Worm (Caenorhabditis elegans) whole organism, L1 larva: ENCODE measurements around the gene C49H3.3.
A peak's percentile ranks its signal among the peaks of the same experiment; 100 is the strongest.

Experiments
- C34B4.2 ChIP-seq: sonication (generic microtip); optimal IDR thresholded peaks from 2 replicates; lab custom pipeline; 2017; ENCODE audit warnings: mild to moderate bottlenecking, missing genetic modification characterization, missing compliant biosample characterization
- F16B12.6 ChIP-seq: fragments of 150-350 bp; optimal IDR thresholded peaks from 2 replicates; lab custom pipeline; 2014; ENCODE audit warnings: missing biosample characterization, missing genetic modification characterization
- Y116A8C.19 ChIP-seq: sonication (generic microtip); optimal IDR thresholded peaks from 2 replicates; lab custom pipeline; 2016; ENCODE audit warnings: missing compliant biosample characterization, missing genetic modification characterization, borderline replicate concordance
- aha-1 ChIP-seq: fragments of 150-350 bp; optimal IDR thresholded peaks from 2 replicates; lab custom pipeline; 2014; ENCODE audit warnings: missing biosample characterization, missing genetic modification characterization
- aly-2 ChIP-seq: fragments of 150-350 bp; optimal IDR thresholded peaks from 2 replicates; lab custom pipeline; 2014; ENCODE audit warnings: missing biosample characterization, missing genetic modification characterization
- blmp-1 ChIP-seq: fragments of 150-350 bp; optimal IDR thresholded peaks from 2 replicates; lab custom pipeline; 2014; ENCODE audit warnings: missing biosample characterization, missing genetic modification characterization
- ceh-90 ChIP-seq: sonication (generic microtip); optimal IDR thresholded peaks from 2 replicates; lab custom pipeline; 2016; ENCODE audit warnings: missing genetic modification characterization, missing compliant biosample characterization
- dsc-1 ChIP-seq: sonication (generic microtip); optimal IDR thresholded peaks from 2 replicates; lab custom pipeline; 2016; ENCODE audit warnings: mild to moderate bottlenecking, missing genetic modification characterization, missing compliant biosample characterization
- efl-1 ChIP-seq, 4 experiments: fragments of 150-350 bp; optimal IDR thresholded peaks in 3 of 4; peaks in 1 of 4; 1 replicate in 1 of 4; 2 replicates in 3 of 4; lab custom pipeline; 2014; ENCODE audit warnings: missing biosample characterization in 2 of 4, missing genetic modification characterization in 2 of 4, missing genetic modification reagents in 2 of 4
- efl-3 ChIP-seq: fragments of 200-800 bp; sonication (Bioruptor generic); optimal IDR thresholded peaks from 2 replicates; lab custom pipeline; 2018; ENCODE audit warnings: mild to moderate bottlenecking, missing genetic modification characterization, missing compliant biosample characterization
- egl-27 ChIP-seq, 2 experiments: fragments of 150-350 bp in 1 of 2; sonication (generic microtip); optimal IDR thresholded peaks; 3 replicates each; lab custom pipeline; 2017 to 2018; ENCODE audit warnings: missing biosample characterization in 2 of 2, missing genetic modification characterization in 2 of 2, missing genetic modification reagents in 2 of 2
- elt-2 ChIP-seq: sonication (generic microtip); optimal IDR thresholded peaks from 2 replicates; lab custom pipeline; 2016; ENCODE audit warnings: missing genetic modification characterization, mild to moderate bottlenecking, inconsistent platforms, missing compliant biosample characterization, missing genetic modification reagents
- elt-3 ChIP-seq, 6 experiments: fragments of 150-350 bp in 1 of 6; sonication (generic microtip); optimal IDR thresholded peaks; 2 replicates each; lab custom pipeline; 2017 to 2018; ENCODE audit warnings: missing biosample characterization in 6 of 6, missing genetic modification characterization in 6 of 6, inconsistent platforms in 1 of 6
- fkh-10 ChIP-seq: sonication (generic microtip); optimal IDR thresholded peaks from 2 replicates; lab custom pipeline; 2017; ENCODE audit warnings: missing biosample characterization, missing genetic modification reagents, missing genetic modification characterization
- fos-1 ChIP-seq: fragments of 150-350 bp; optimal IDR thresholded peaks from 2 replicates; lab custom pipeline; 2014; ENCODE audit warnings: missing biosample characterization, missing genetic modification characterization
- grh-1 ChIP-seq: fragments of 200-800 bp; sonication (Bioruptor generic); IDR thresholded peaks from 2 replicates; pipeline ENCODE4 v1.3.6; 2022; ENCODE audit warnings: missing genetic modification reagents, missing genetic modification characterization, missing compliant biosample characterization
- hpl-2 ChIP-seq: fragments of 150-350 bp; optimal IDR thresholded peaks from 2 replicates; lab custom pipeline; 2014; ENCODE audit warnings: missing biosample characterization, missing genetic modification reagents, missing genetic modification characterization
- isw-1 ChIP-seq: fragments of 200-800 bp; sonication (Bioruptor generic); IDR thresholded peaks from 2 replicates; pipeline ENCODE4 v1.3.6; 2022; ENCODE audit warnings: missing genetic modification characterization, missing compliant biosample characterization
- lin-14 ChIP-seq: fragments of 200-800 bp; sonication (Bioruptor generic); optimal IDR thresholded peaks from 2 replicates; lab custom pipeline; 2018; ENCODE audit warnings: mild to moderate bottlenecking, missing genetic modification characterization, moderate library complexity, missing compliant biosample characterization
- lsy-2 ChIP-seq, 2 experiments: fragments of 150-350 bp; optimal IDR thresholded peaks; 2 replicates each; lab custom pipeline; 2014; ENCODE audit warnings: missing biosample characterization in 2 of 2, missing genetic modification characterization in 2 of 2
- mdl-1 ChIP-seq, 2 experiments: fragments of 150-350 bp; optimal IDR thresholded peaks; 2 replicates each; lab custom pipeline; 2014 to 2017; ENCODE audit warnings: missing biosample characterization in 2 of 2, missing genetic modification characterization in 2 of 2, inconsistent platforms in 1 of 2
- mef-2 ChIP-seq: fragments of 150-350 bp; optimal IDR thresholded peaks from 2 replicates; lab custom pipeline; 2014; ENCODE audit warnings: missing biosample characterization, missing genetic modification characterization
- nhr-11 ChIP-seq: fragments of 150-350 bp; optimal IDR thresholded peaks from 2 replicates; lab custom pipeline; 2014; ENCODE audit warnings: missing biosample characterization, missing genetic modification characterization
- nhr-12 ChIP-seq: sonication (generic microtip); optimal IDR thresholded peaks from 2 replicates; lab custom pipeline; 2017; ENCODE audit warnings: missing biosample characterization, missing genetic modification characterization
- nhr-19 ChIP-seq: fragments of 200-800 bp; sonication (Bioruptor generic); conservative IDR thresholded peaks from 2 replicates; pipeline ENCODE4 v1.3.6; 2022; ENCODE audit warnings: missing genetic modification characterization, missing compliant biosample characterization
- nhr-20 ChIP-seq: sonication (generic microtip); optimal IDR thresholded peaks from 2 replicates; lab custom pipeline; 2016; ENCODE audit warnings: mild to moderate bottlenecking, missing genetic modification characterization, missing compliant biosample characterization
- nhr-237 ChIP-seq: fragments of 150-350 bp; optimal IDR thresholded peaks from 2 replicates; lab custom pipeline; 2014; ENCODE audit warnings: missing biosample characterization, missing genetic modification characterization
- nhr-77 ChIP-seq: fragments of 150-350 bp; optimal IDR thresholded peaks from 2 replicates; lab custom pipeline; 2014; ENCODE audit warnings: missing biosample characterization, missing genetic modification characterization
- pag-3 ChIP-seq: sonication (generic microtip); optimal IDR thresholded peaks from 2 replicates; lab custom pipeline; 2017; ENCODE audit warnings: missing genetic modification characterization, mild to moderate bottlenecking, missing compliant biosample characterization, antibody characterized with exemption, borderline replicate concordance; ENCODE audit not compliant: insufficient read depth
- sox-4 ChIP-seq: sonication (generic microtip); optimal IDR thresholded peaks from 2 replicates; lab custom pipeline; 2016; ENCODE audit warnings: missing genetic modification characterization, missing compliant biosample characterization
- sup-37 ChIP-seq: fragments of 200-800 bp; sonication (Bioruptor generic); optimal IDR thresholded peaks from 2 replicates; lab custom pipeline; 2018; ENCODE audit warnings: mild to moderate bottlenecking, missing genetic modification characterization, missing compliant biosample characterization
- tbx-2 ChIP-seq: sonication (generic microtip); optimal IDR thresholded peaks from 2 replicates; lab custom pipeline; 2016; ENCODE audit warnings: missing genetic modification characterization, missing compliant biosample characterization
- tlp-1 ChIP-seq: fragments of 150-350 bp; optimal IDR thresholded peaks from 2 replicates; lab custom pipeline; 2014; ENCODE audit warnings: missing biosample characterization, missing genetic modification characterization
- unc-62 ChIP-seq: fragments of 150-350 bp; optimal IDR thresholded peaks from 2 replicates; lab custom pipeline; 2014; ENCODE audit warnings: missing biosample characterization, missing genetic modification reagents, missing genetic modification characterization
- unc-86 ChIP-seq: sonication (generic microtip); optimal IDR thresholded peaks from 2 replicates; lab custom pipeline; 2016; ENCODE audit warnings: missing genetic modification characterization, missing compliant biosample characterization
- xbp-1 ChIP-seq: sonication (generic microtip); optimal IDR thresholded peaks from 2 replicates; lab custom pipeline; 2016; ENCODE audit warnings: missing genetic modification characterization, missing compliant biosample characterization
- zag-1 ChIP-seq: fragments of 150-350 bp; optimal IDR thresholded peaks from 2 replicates; lab custom pipeline; 2014; ENCODE audit warnings: missing biosample characterization, missing genetic modification characterization

C49H3.3 gene

DNA sequence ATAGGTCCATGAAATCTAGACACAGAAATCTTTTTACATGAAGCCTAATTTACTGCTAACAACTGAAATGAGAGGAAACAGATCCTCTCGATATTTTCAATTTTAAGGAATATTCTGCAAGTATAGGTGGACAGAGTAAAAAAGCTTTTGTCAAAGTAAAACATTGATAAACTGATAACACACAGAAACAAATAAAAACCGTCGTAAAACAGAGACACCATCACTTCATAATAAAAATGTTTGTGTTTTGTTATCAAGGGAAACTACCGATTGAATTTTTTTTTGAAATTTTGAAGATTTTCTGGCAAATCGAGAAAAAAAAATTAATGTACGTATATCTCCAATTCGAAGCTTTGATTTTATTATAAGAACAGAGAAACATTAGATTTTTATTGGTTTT lies 43.0 kb upstream of the C49H3.3 start:
- TF ChIP-seq tlp-1 (tag; lab: Kevin White, UChicago), result peak; percentile 54
- no peak for TF ChIP-seq efl-3
- no peak for TF ChIP-seq isw-1 (GFP tag; lab: Robert Waterston, UW)
- peak; percentile 53 for TF ChIP-seq elt-2
- no peak for TF ChIP-seq ceh-90 (tag; lab: Kevin White, UChicago)

DNA sequence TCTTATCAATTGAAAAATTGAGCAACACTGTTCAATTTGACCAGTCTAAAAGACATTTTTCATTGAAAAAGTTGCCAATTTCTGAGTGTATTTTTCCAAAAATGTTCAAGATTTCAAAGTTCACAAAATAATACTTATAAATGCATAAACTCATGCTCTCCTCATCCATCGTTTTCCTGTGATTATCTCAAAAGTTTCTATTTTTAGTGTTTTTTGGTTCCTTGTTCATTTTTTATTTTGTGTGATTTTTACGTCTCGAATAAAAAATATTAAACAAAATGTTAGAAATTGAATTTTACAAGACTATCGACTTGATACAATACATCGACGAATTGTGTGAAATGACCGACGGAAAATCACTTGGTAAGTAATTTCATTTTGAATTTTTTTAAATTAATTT lies 42.4 kb upstream of the C49H3.3 start, which contains the start of gene atic-1:
Gene atic-1 (plus strand): TSS at position 301 of the 400 bp plus-strand sequence.
- TF ChIP-seq grh-1 (GFP tag; lab: Robert Waterston, UW), result no peak
- TF ChIP-seq nhr-20 (tag; lab: Kevin White, UChicago), result no peak
- no peak for TF ChIP-seq elt-3 (tag; optimal IDR thresholded peaks at IDR 0.05; lab: Kevin White, UChicago)
- TF ChIP-seq sup-37, result no peak
- no peak for TF ChIP-seq nhr-11
- TF ChIP-seq xbp-1 (tag; lab: Kevin White, UChicago), result no peak
- no peak for TF ChIP-seq Y116A8C.19 (tag; lab: Kevin White, UChicago)
- no peak for TF ChIP-seq mef-2 (tag; lab: Kevin White, UChicago)
- no peak for TF ChIP-seq F16B12.6 (tag; lab: Kevin White, UChicago)
- no peak for TF ChIP-seq fkh-10 (GFP tag; lab: Kevin White, UChicago)
- TF ChIP-seq fos-1 (tag; lab: Kevin White, UChicago), result no peak
- no peak for TF ChIP-seq hpl-2 (GFP tag; lab: Kevin White, UChicago)
- no peak for TF ChIP-seq dsc-1
- TF ChIP-seq lsy-2 (tag; optimal IDR thresholded peaks at IDR 0.05; lab: Kevin White, UChicago), result no peak
- TF ChIP-seq blmp-1, result no peak
- TF ChIP-seq sox-4 (tag; lab: Kevin White, UChicago), result no peak
- no peak for TF ChIP-seq C34B4.2 (tag; lab: Kevin White, UChicago)
- no peak for TF ChIP-seq aha-1 (tag; lab: Kevin White, UChicago)
- TF ChIP-seq efl-1 (optimal IDR thresholded peaks at IDR 0.05; lab: Kevin White, UChicago), result no peak
- TF ChIP-seq efl-1 (GFP tag; optimal IDR thresholded peaks at IDR 0.05 in 1 of 2; lab: Kevin White, UChicago), result no peak

DNA sequence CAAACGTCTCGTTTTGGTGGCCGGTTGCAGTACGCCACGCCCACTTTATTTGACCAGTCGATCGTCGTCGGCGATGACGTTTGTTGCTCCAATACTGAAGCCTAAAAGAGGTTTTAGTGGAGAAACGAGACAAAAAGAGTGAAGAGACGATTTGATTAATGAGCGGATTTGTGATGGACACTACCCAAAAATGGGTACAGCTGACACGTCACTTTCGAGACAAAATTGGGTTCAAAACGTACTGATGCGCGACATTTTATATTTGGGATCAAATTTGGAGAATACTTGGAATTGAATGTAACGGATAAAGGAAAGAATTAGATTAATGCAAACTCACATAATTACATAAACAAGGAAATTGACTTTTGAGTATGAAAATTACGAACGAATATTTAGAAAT lies 26.7 kb upstream of the C49H3.3 start, which contains the start of gene ilys-4:
Gene ilys-4 (minus strand): TSS at position 101 of the 400 bp plus-strand sequence.
- TF ChIP-seq nhr-19 (GFP tag; lab: Robert Waterston, UW), result no peak
- no peak for TF ChIP-seq egl-27 (tag; optimal IDR thresholded peaks at IDR 0.05; lab: Kevin White, UChicago)
- no peak for TF ChIP-seq zag-1 (tag; lab: Kevin White, UChicago)
- no peak for TF ChIP-seq nhr-11
- TF ChIP-seq mdl-1 (tag; optimal IDR thresholded peaks at IDR 0.05; lab: Kevin White, UChicago), result no peak
- TF ChIP-seq unc-62 (GFP tag; lab: Kevin White, UChicago), result no peak
- TF ChIP-seq elt-2, result no peak
- no peak for TF ChIP-seq unc-86 (tag; lab: Kevin White, UChicago)

DNA sequence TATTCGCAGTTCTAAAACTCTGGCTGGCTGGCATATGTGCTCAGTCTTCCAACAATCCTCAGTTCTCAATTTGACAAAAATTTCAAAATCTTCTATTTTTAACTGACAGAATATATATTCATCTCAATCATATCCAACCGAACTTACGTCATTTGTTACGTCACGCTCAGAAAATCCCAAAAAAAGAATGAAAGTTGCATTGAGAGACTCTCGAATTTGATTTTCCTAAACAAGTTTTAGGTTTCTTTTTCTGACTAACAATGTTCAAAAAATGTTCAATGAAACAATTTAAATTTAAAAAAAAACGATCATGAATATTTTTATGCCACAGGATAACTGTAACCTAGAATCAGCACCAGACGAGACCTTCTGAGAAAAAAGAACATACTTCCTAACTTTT lies 26.2 kb upstream of the C49H3.3 start:
- TF ChIP-seq pag-3 (no peak), efl-3 (no peak), nhr-77 (tag; lab: Kevin White, UChicago) (no peak), nhr-12 (tag; lab: Kevin White, UChicago) (no peak), mef-2 (tag; lab: Kevin White, UChicago) (no peak), lin-14 (GFP tag; lab: Kevin White, UChicago) (peak; percentile 29), fkh-10 (GFP tag; lab: Kevin White, UChicago) (peak; percentile 48), unc-62 (GFP tag; lab: Kevin White, UChicago) (no peak), tbx-2 (tag; lab: Kevin White, UChicago) (no peak), aly-2 (tag; lab: Kevin White, UChicago) (no peak), nhr-237 (tag; lab: Kevin White, UChicago) (no peak), nhr-11 (no peak), lsy-2 (tag; optimal IDR thresholded peaks at IDR 0.05; lab: Kevin White, UChicago) (no peak), zag-1 (tag; lab: Kevin White, UChicago) (no peak)
